Worm (Caenorhabditis elegans): ENCODE results near the gene srg-16.

srg-16 gene

DNA sequence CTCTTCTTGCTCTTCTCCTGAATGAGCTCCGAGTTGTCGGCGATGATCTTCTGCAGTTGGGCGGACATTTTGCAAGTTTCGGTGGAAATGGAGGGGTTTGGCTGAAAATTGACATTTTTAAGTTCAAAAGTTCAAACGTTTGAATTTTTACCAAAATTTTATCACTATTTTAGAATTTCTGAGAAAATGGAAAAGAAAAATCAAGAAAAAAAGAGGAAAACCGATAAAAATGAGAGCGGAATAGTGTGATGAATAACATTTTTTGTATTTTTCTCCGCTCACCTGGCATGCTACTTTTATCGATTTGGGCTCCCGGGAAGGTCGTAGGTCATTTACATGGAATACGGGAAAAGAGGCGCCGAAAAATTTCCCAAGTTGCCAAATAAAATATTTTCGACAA lies 18.1 kb downstream of the srg-16 start, which contains the start of gene F15A4.10 (continued):
- no peak for TF ChIP-seq ztf-28 (GFP tag; IDR thresholded peaks at IDR 0.05)
- TF ChIP-seq mcd-1 (GFP tag; IDR thresholded peaks at IDR 0.05) = no peak
- no peak for TF ChIP-seq lin-26 (GFP tag; IDR thresholded peaks at IDR 0.05)

ce11 chrII:12488810-12489209 lies 21.9 kb downstream of the srg-16 start:
- TF ChIP-seq lag-1 (GFP tag; IDR thresholded peaks at IDR 0.05) = no peak
- TF ChIP-seq nhr-120 (GFP tag; IDR thresholded peaks at IDR 0.05) = no peak
- no peak for TF ChIP-seq Y67H2A.10 (GFP tag; conservative IDR thresholded peaks at IDR 0.05)
- no peak for TF ChIP-seq madf-8 (GFP tag; conservative IDR thresholded peaks at IDR 0.05)
- TF ChIP-seq let-607 (tag; optimal IDR thresholded peaks at IDR 0.05) = no peak
- TF ChIP-seq ztf-6 (GFP tag; IDR thresholded peaks at IDR 0.05) = no peak
- TF ChIP-seq mel-28 (tag; optimal IDR thresholded peaks at IDR 0.05; ENCODE audit: borderline replicate concordance) = no peak
- TF ChIP-seq rec-8 (tag; optimal IDR thresholded peaks at IDR 0.05) = no peak
- no peak for TF ChIP-seq akir-1 (GFP tag; optimal IDR thresholded peaks at IDR 0.05)
- no peak for TF ChIP-seq C17E4.6 (GFP tag; IDR thresholded peaks at IDR 0.05)
- TF ChIP-seq xnd-1 (tag; optimal IDR thresholded peaks at IDR 0.05) = no peak

DNA sequence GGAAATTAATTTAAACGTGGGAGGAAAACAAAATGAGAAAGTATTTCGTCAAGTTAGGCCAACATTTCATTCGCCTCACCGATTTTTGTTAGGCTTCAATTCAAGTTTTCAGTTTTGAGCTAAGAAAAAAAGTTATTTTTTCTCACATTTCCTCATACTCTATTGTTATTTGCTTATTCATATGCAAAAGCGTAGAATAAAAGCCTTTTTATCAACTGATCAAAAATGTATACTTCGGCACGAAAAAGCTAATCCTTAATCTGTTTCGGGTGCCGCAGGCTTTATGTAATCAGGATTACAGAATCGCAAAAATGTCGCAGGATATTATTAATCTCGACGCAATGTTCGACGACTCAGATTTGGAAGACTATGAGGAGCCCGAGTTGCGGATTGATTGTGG lies 23.0 kb downstream of the srg-16 start, which contains the start of gene T21B4.15:
Gene T21B4.15 (plus strand): TSS at position 301 of the 400 bp plus-strand sequence.
- TF ChIP-seq hrde-1 (tag; optimal IDR thresholded peaks at IDR 0.05; ENCODE audit: borderline replicate concordance) (no peak), zim-3 (tag; optimal IDR thresholded peaks at IDR 0.05) (no peak)

DNA sequence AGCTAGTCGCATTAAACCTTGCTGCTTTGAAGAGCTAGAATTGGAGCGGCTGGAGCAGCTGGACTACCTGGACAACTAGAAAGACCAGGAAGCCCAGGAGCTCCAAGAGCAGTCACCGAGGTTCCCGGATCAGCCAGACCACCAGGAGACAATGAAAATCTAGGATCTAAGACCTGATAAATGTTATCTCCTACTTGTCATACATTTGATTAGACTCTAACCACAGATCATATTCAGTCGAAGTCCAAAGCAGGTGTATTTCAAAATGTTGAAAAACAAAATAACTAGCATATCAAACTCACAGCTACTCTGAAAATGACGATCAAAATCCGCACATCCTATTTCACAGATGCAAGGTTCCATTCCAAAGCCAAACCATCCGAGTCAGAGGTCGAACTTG lies 25.0 kb downstream of the srg-16 start, which contains the start of gene srz-6:
Gene srz-6 (plus strand): TSS at position 301 of the 400 bp plus-strand sequence.
- 0 out of 2 replicates have a peak, but pooled peaks have one; percentile 29 for TF ChIP-seq zfh-2 (GFP tag; conservative IDR thresholded peaks at IDR 0.05)
- TF ChIP-seq K11D2.4 (GFP tag; IDR thresholded peaks at IDR 0.05) = no peak

DNA sequence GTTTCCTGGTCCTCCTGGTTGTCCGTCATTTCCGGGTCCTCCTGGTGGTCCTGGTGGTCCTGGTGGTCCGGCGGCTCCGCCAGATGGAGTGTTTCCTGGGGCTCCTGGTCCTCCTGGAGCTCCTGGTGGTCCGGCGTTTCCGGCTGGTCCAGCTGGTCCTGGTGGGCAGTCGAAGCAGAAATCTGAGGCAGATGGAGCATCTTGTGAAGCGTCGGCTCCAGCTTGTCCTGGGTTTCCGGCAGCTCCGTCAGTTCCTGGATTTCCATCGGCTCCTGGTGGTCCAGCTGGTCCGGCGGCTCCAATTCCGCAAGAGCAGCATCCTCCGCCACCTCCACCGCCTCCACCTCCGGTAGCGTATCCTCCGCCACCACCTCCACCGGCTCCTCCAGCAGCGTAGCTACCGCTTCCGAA lies 27.1 kb downstream of the srg-16 start:
- TF ChIP-seq zfh-2 (GFP tag; conservative IDR thresholded peaks at IDR 0.05) (peak; percentile 74), F37B4.10 (GFP tag; IDR thresholded peaks at IDR 0.05) (0 out of 2 replicates have a peak, but pooled peaks have one; percentile 71), T26A5.8 (tag; optimal IDR thresholded peaks at IDR 0.05) (no peak), egrh-3 (GFP tag; IDR thresholded peaks at IDR 0.05) (peak; percentile 97), cebp-2 (GFP tag; IDR thresholded peaks at IDR 0.05) (0 out of 2 replicates have a peak, but pooled peaks have one; percentile 4)

DNA sequence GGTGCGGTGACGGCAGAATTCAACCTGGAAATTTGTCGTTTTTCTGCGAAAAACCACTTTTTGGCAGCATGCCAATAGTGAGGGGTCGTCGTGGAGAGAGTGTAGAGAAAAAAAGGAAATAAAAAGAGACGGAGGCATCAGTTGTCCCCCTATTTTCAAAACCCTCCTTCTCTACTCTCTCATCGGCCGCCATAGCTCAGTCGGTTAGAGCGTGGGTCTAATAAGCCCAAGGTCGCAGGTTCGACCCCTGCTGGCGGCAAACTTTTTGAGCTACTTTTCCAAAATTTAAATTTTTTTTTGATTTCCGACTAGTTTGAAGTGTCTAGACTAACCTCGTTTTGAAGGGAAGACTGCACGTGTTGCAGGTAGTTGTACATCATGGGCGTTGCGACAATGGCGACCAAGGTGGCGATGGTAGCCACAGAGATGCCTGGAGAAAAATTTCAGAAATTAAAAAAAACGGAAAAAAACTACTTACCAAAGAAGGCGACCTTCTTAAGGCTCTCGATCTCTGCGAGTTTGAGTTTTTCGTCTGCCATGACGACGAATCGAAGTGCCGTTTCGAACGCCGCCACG lies 27.7 kb downstream of the srg-16 start, which contains the start of gene col-85:
Gene col-85 (minus strand): TSS at position 540 of the 576 bp plus-strand sequence.
- TF ChIP-seq die-1 (tag; optimal IDR thresholded peaks at IDR 0.05) = peak; percentile 87
- peak; percentile 95 for TF ChIP-seq dox-1 (GFP tag; IDR thresholded peaks at IDR 0.05)
- 0 out of 2 replicates have a peak, but pooled peaks have one; percentile 28 for TF ChIP-seq nhr-120 (GFP tag; IDR thresholded peaks at IDR 0.05)
- peak; percentile 23 for TF ChIP-seq ceh-79 (tag; optimal IDR thresholded peaks at IDR 0.05)
- TF ChIP-seq ztf-22 (GFP tag; optimal IDR thresholded peaks at IDR 0.05) = no peak
- TF ChIP-seq nfyb-1 (GFP tag; IDR thresholded peaks at IDR 0.05) = peak; percentile 93
- no peak for TF ChIP-seq egrh-3 (GFP tag; IDR thresholded peaks at IDR 0.05)
- TF ChIP-seq zim-3 (tag; optimal IDR thresholded peaks at IDR 0.05) = peak; percentile 79
- TF ChIP-seq ztf-18 (tag; optimal IDR thresholded peaks at IDR 0.05) = peak; percentile 81
- peak; percentile 24 for TF ChIP-seq dpl-1 (GFP tag; optimal IDR thresholded peaks at IDR 0.05)
- peak; percentile 80 for TF ChIP-seq ztf-26 (tag; optimal IDR thresholded peaks at IDR 0.05)
- TF ChIP-seq gei-17 (GFP tag; optimal IDR thresholded peaks at IDR 0.05) = peak; percentile 5
- 0 out of 2 replicates have a peak, but pooled peaks have one; percentile 35 for TF ChIP-seq C06A6.2 (GFP tag; conservative IDR thresholded peaks at IDR 0.05)
- peak; percentile 88 for TF ChIP-seq F23B12.7 (tag; optimal IDR thresholded peaks at IDR 0.05; ENCODE audit: insufficient read depth)
- 0 out of 2 replicates have a peak, but pooled peaks have one; percentile 65 for TF ChIP-seq Y95B8A.8 (GFP tag; IDR thresholded peaks at IDR 0.05)
- peak; percentile 43 for TF ChIP-seq F57A8.1 (GFP tag; optimal IDR thresholded peaks at IDR 0.05)
- TF ChIP-seq tlf-1 (GFP tag; optimal IDR thresholded peaks at IDR 0.05) = peak; percentile 57
- TF ChIP-seq athp-1 (tag; optimal IDR thresholded peaks at IDR 0.05) = peak; percentile 60
- peak; percentile 77; the same call in 1 of the 2 replicates for TF ChIP-seq madf-3 (GFP tag; IDR thresholded peaks at IDR 0.05)

Measured in whole organism, young adult.